Worm (Caenorhabditis elegans): ENCODE data around the gene sri-34.

- TF ChIP-seq lsy-2 (tag; optimal IDR thresholded peaks at IDR 0.05): no peak
- no peak for TF ChIP-seq elt-3 (tag; optimal IDR thresholded peaks at IDR 0.05)
- TF ChIP-seq lin-39 (tag; optimal IDR thresholded peaks at IDR 0.05): no peak
- TF ChIP-seq snu-23 (GFP tag; optimal IDR thresholded peaks at IDR 0.05): no peak
- TF ChIP-seq hlh-4 (tag; optimal IDR thresholded peaks at IDR 0.05): no peak
- no peak for TF ChIP-seq efl-1 (optimal IDR thresholded peaks at IDR 0.05)
- no peak for TF ChIP-seq efl-1 (GFP tag; optimal IDR thresholded peaks at IDR 0.05 in 1 of 2)
- no peak for TF ChIP-seq tbx-2 (tag; optimal IDR thresholded peaks at IDR 0.05)
- no peak for TF ChIP-seq mdl-1 (tag; optimal IDR thresholded peaks at IDR 0.05)
- TF ChIP-seq jun-1 (tag; optimal IDR thresholded peaks at IDR 0.05): no peak
- no peak for TF ChIP-seq lin-35 (GFP tag; optimal IDR thresholded peaks at IDR 0.05)
- TF ChIP-seq egl-27 (tag; optimal IDR thresholded peaks at IDR 0.05): no peak
These were observed 48.8 kb downstream of the sri-34 start for ce11 chrII:3110099-3110498.
